Worm (Caenorhabditis elegans) whole organism, mixed stage, embryonic: Measurements from ENCODE around the gene C07E3.9.

ENCODE experiments used
- bed-3 ChIP-seq: fragments of 200-800 bp; sonication (Bioruptor generic); optimal IDR thresholded peaks from 3 replicates; lab custom pipeline; 2018; ENCODE audit warnings: mild to moderate bottlenecking, missing genetic modification characterization, moderate library complexity, missing compliant biosample characterization
- blmp-1 ChIP-seq: fragments of 150-350 bp; optimal IDR thresholded peaks from 2 replicates; lab custom pipeline; 2014; ENCODE audit warnings: missing biosample characterization, missing genetic modification characterization
- ceh-39 ChIP-seq: fragments of 150-350 bp; optimal IDR thresholded peaks from 2 replicates; lab custom pipeline; 2014; ENCODE audit warnings: missing biosample characterization, missing genetic modification characterization
- ceh-43 ChIP-seq: fragments of 200-800 bp; sonication (Bioruptor generic); optimal IDR thresholded peaks from 2 replicates; lab custom pipeline; 2018; ENCODE audit warnings: mild to moderate bottlenecking, missing genetic modification characterization, moderate library complexity, missing compliant biosample characterization
- ceh-83 ChIP-seq: fragments of 200-800 bp; sonication (Bioruptor generic); optimal IDR thresholded peaks from 2 replicates; lab custom pipeline; 2018; ENCODE audit warnings: mild to moderate bottlenecking, missing genetic modification characterization, missing compliant biosample characterization
- ces-1 ChIP-seq: fragments of 150-350 bp; optimal IDR thresholded peaks from 2 replicates; lab custom pipeline; 2014; ENCODE audit warnings: missing biosample characterization, missing genetic modification reagents, missing genetic modification characterization
- cnd-1 ChIP-seq: fragments of 200-800 bp; sonication (Bioruptor generic); optimal IDR thresholded peaks from 2 replicates; lab custom pipeline; 2018; ENCODE audit warnings: mild to moderate bottlenecking, missing genetic modification characterization, missing compliant biosample characterization
- elt-1 ChIP-seq: sonication (generic microtip); optimal IDR thresholded peaks from 2 replicates; lab custom pipeline; 2017; ENCODE audit warnings: missing genetic modification characterization, mild to moderate bottlenecking, missing compliant biosample characterization, antibody characterized with exemption, moderate library complexity, borderline replicate concordance; ENCODE audit not compliant: insufficient read depth
- elt-3 ChIP-seq: fragments of 150-350 bp; optimal IDR thresholded peaks from 2 replicates; lab custom pipeline; 2014; ENCODE audit warnings: missing biosample characterization, missing genetic modification characterization
- flh-1 ChIP-seq: fragments of 200-800 bp; sonication (Bioruptor generic); optimal IDR thresholded peaks from 2 replicates; lab custom pipeline; 2018; ENCODE audit warnings: mild to moderate bottlenecking, missing genetic modification characterization, moderate library complexity, missing compliant biosample characterization
- ham-2 ChIP-seq: fragments of 200-800 bp; sonication (Bioruptor generic); optimal IDR thresholded peaks from 2 replicates; lab custom pipeline; 2018; ENCODE audit warnings: mild to moderate bottlenecking, missing genetic modification characterization, missing compliant biosample characterization
- hlh-1 ChIP-seq: fragments of 150-350 bp; optimal IDR thresholded peaks from 2 replicates; lab custom pipeline; 2014; ENCODE audit warnings: missing biosample characterization, missing genetic modification reagents, missing genetic modification characterization
- lin-13 ChIP-seq: fragments of 150-350 bp; optimal IDR thresholded peaks from 2 replicates; lab custom pipeline; 2014; ENCODE audit warnings: missing biosample characterization, missing genetic modification characterization
- lin-32 ChIP-seq: fragments of 200-800 bp; sonication (Bioruptor generic); optimal IDR thresholded peaks from 2 replicates; lab custom pipeline; 2018; ENCODE audit warnings: mild to moderate bottlenecking, missing genetic modification characterization, missing compliant biosample characterization
- lsy-2 ChIP-seq: fragments of 150-350 bp; optimal IDR thresholded peaks from 2 replicates; lab custom pipeline; 2014; ENCODE audit warnings: missing biosample characterization, missing genetic modification characterization
- mab-5 ChIP-seq: fragments of 150-350 bp; optimal IDR thresholded peaks from 2 replicates; lab custom pipeline; 2014; ENCODE audit warnings: missing biosample characterization, missing genetic modification characterization
- mep-1 ChIP-seq: fragments of 150-350 bp; optimal IDR thresholded peaks from 2 replicates; lab custom pipeline; 2017; ENCODE audit warnings: missing biosample characterization, missing genetic modification reagents, missing genetic modification characterization, inconsistent platforms
- mls-2 ChIP-seq: sonication (generic microtip); optimal IDR thresholded peaks from 2 replicates; lab custom pipeline; 2016; ENCODE audit warnings: mild to moderate bottlenecking, missing genetic modification characterization, moderate library complexity, missing compliant biosample characterization
- nhr-2 ChIP-seq: fragments of 150-350 bp; optimal IDR thresholded peaks from 2 replicates; lab custom pipeline; 2014; ENCODE audit warnings: missing biosample characterization, missing genetic modification characterization
- nhr-237 ChIP-seq: fragments of 150-350 bp; optimal IDR thresholded peaks from 2 replicates; lab custom pipeline; 2014; ENCODE audit warnings: missing biosample characterization, missing genetic modification characterization
- nhr-28 ChIP-seq: fragments of 150-350 bp; optimal IDR thresholded peaks from 2 replicates; lab custom pipeline; 2014; ENCODE audit warnings: missing biosample characterization, missing genetic modification characterization
- nhr-76 ChIP-seq: sonication (generic microtip); optimal IDR thresholded peaks from 2 replicates; lab custom pipeline; 2017; ENCODE audit warnings: missing biosample characterization, missing genetic modification characterization
- pha-4 ChIP-seq: fragments of 150-350 bp; optimal IDR thresholded peaks from 2 replicates; lab custom pipeline; 2018; ENCODE audit warnings: missing biosample characterization, missing genetic modification reagents, missing genetic modification characterization
- sem-2 ChIP-seq: fragments of 200-800 bp; sonication (Bioruptor generic); optimal IDR thresholded peaks from 2 replicates; lab custom pipeline; 2018; ENCODE audit warnings: mild to moderate bottlenecking, missing genetic modification characterization, missing compliant biosample characterization
- sptf-1 ChIP-seq: sonication (generic microtip); optimal IDR thresholded peaks from 2 replicates; lab custom pipeline; 2017; ENCODE audit warnings: mild to moderate bottlenecking, missing genetic modification characterization, moderate library complexity, missing compliant biosample characterization
- tbx-8 ChIP-seq: fragments of 200-800 bp; sonication (Bioruptor generic); optimal IDR thresholded peaks from 2 replicates; lab custom pipeline; 2018; ENCODE audit warnings: mild to moderate bottlenecking, missing genetic modification characterization, moderate library complexity, missing compliant biosample characterization
- unc-120 ChIP-seq: sonication (generic microtip); optimal IDR thresholded peaks from 2 replicates; lab custom pipeline; 2017; ENCODE audit warnings: missing genetic modification characterization, missing compliant biosample characterization; ENCODE audit not compliant: poor library complexity, severe bottlenecking
- unc-39 ChIP-seq: fragments of 150-350 bp; optimal IDR thresholded peaks from 2 replicates; lab custom pipeline; 2014; ENCODE audit warnings: missing biosample characterization, missing genetic modification characterization
- zip-8 ChIP-seq: fragments of 150-350 bp; optimal IDR thresholded peaks from 2 replicates; lab custom pipeline; 2014; ENCODE audit warnings: missing biosample characterization, missing genetic modification characterization
- ztf-11 ChIP-seq: fragments of 150-350 bp; optimal IDR thresholded peaks from 2 replicates; lab custom pipeline; 2014; ENCODE audit warnings: missing biosample characterization, missing genetic modification characterization

The C07E3.9 gene

ce11 chrII:10309337-10309736 lies 41.2 kb upstream of the C07E3.9 start, which contains the start of gene ZK970.8:
Gene ZK970.8 (plus strand): TSS chrII:10309637.
- TF ChIP-seq ztf-11 (tag; lab: Kevin White, UChicago): no peak
- TF ChIP-seq sem-2 (GFP tag; lab: Kevin White, UChicago): no peak
- TF ChIP-seq flh-1: no peak
- TF ChIP-seq lsy-2: no peak
- no peak for TF ChIP-seq nhr-28 (tag; lab: Kevin White, UChicago)
- no peak for TF ChIP-seq hlh-1
- TF ChIP-seq ham-2 (GFP tag; lab: Kevin White, UChicago): no peak

ce11 chrII:10311973-10312372 lies 38.6 kb upstream of the C07E3.9 start, which contains the start of gene srlf-34:
Gene srlf-34 (plus strand): TSS chrII:10312293.
- TF ChIP-seq tbx-8 (GFP tag; lab: Kevin White, UChicago) (no peak), nhr-237 (tag; lab: Kevin White, UChicago) (no peak), ces-1 (no peak), nhr-76 (tag; lab: Kevin White, UChicago) (no peak)

- TF ChIP-seq blmp-1 (tag; lab: Kevin White, UChicago) (no peak), lsy-2 (no peak), hlh-1 (no peak), mab-5 (tag; lab: Kevin White, UChicago) (no peak), sem-2 (GFP tag; lab: Kevin White, UChicago) (no peak), mls-2 (tag; lab: Kevin White, UChicago) (no peak), unc-120 (no peak), lin-32 (GFP tag; lab: Kevin White, UChicago) (no peak), nhr-2 (tag; lab: Kevin White, UChicago) (no peak)
- TF ChIP-seq, all 35 proteins: peak for 0
Observed at ce11 chrII:10315252-10315651, 35.3 kb upstream of the C07E3.9 start, which contains the start of gene idpp-8. Gene idpp-8 (plus strand): TSS chrII:10315552.

ce11 chrII:10316119-10316518 lies 34.4 kb upstream of the C07E3.9 start, which contains the start of gene gcy-5:
Gene gcy-5 (minus strand): TSS chrII:10316219.
- TF ChIP-seq flh-1 (no peak), hlh-1 (no peak), ztf-11 (tag; lab: Kevin White, UChicago) (no peak), ceh-43 (GFP tag; lab: Kevin White, UChicago) (no peak), cnd-1 (tag; lab: Kevin White, UChicago) (no peak), ces-1 (no peak), nhr-76 (tag; lab: Kevin White, UChicago) (no peak), ham-2 (GFP tag; lab: Kevin White, UChicago) (no peak), lin-13 (no peak), lin-32 (GFP tag; lab: Kevin White, UChicago) (no peak), elt-1 (no peak), pha-4 (tag; lab: Kevin White, UChicago) (no peak), lsy-2 (no peak)
- TF ChIP-seq, all 35 proteins: peak for 0

- TF ChIP-seq sptf-1 (no peak), ceh-39 (tag; lab: Kevin White, UChicago) (no peak), zip-8 (no peak), mls-2 (tag; lab: Kevin White, UChicago) (no peak), elt-3 (tag; lab: Kevin White, UChicago) (no peak), mep-1 (tag; lab: Kevin White, UChicago) (no peak), lin-13 (no peak), unc-120 (no peak), bed-3 (GFP tag; lab: Kevin White, UChicago) (no peak), ceh-83 (GFP tag; lab: Kevin White, UChicago) (no peak), ztf-11 (tag; lab: Kevin White, UChicago) (no peak), ces-1 (no peak), sem-2 (GFP tag; lab: Kevin White, UChicago) (no peak), unc-39 (no peak)
Observed at ce11 chrII:10317007-10317406, 33.5 kb upstream of the C07E3.9 start, which contains the start of gene M02G9.4. Gene M02G9.4 (plus strand): TSS chrII:10317307.

ce11 chrII:10321410-10321809 lies 29.1 kb upstream of the C07E3.9 start, which contains the start of gene idpp-4:
Gene idpp-4 (plus strand): TSS chrII:10321460.
- TF ChIP-seq ces-1: no peak
- TF ChIP-seq lsy-2: no peak
- TF ChIP-seq elt-1: no peak
- no peak for TF ChIP-seq lin-13
- TF ChIP-seq nhr-28 (tag; lab: Kevin White, UChicago): no peak
